Worm (Caenorhabditis elegans): ENCODE data around the gene F56B3.11.

DNA sequence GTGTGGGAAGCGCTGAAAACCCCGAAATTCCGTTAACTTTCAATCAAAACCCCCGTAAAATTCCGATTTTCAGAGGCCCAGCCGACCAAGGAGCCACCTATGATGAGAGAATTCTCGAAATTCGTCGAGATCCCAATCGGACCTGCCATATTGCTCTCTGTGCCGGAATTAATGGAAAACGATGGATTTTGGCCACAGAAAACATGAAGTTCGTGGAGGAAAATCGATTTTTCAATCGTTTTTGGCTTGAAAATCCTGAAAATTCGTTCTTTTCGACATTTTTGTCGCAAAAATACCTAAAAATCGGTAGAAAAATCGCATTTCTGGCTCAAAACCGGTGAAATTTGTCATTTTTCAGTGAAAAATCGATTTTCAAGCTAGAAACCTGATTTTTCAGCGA is 22.8 kb downstream of the F56B3.11 start:
- TF ChIP-seq saeg-2 (GFP tag; IDR thresholded peaks at IDR 0.05) (no peak), zfp-3 (GFP tag; conservative IDR thresholded peaks at IDR 0.05) (no peak), nhr-28 (tag; optimal IDR thresholded peaks at IDR 0.05) (no peak), pqm-1 (tag; optimal IDR thresholded peaks at IDR 0.05) (no peak), nhr-237 (tag; optimal IDR thresholded peaks at IDR 0.05) (no peak), arid-1 (GFP tag; conservative IDR thresholded peaks at IDR 0.05) (no peak), aha-1 (tag) (no peak), nhr-6 (tag; optimal IDR thresholded peaks at IDR 0.05) (no peak)
